Worm (Caenorhabditis elegans) whole organism, L1 larva: ENCODE data around the gene F55G1.1.

Experiments used
- C16A3.4 ChIP-seq: fragments of 150-350 bp; optimal IDR thresholded peaks from 2 replicates; lab custom pipeline; 2014; ENCODE audit warnings: missing biosample characterization, missing genetic modification characterization
- C34B4.2 ChIP-seq: sonication (generic microtip); optimal IDR thresholded peaks from 2 replicates; lab custom pipeline; 2017; ENCODE audit warnings: mild to moderate bottlenecking, missing genetic modification characterization, missing compliant biosample characterization
- Y116A8C.19 ChIP-seq: sonication (generic microtip); optimal IDR thresholded peaks from 2 replicates; lab custom pipeline; 2016; ENCODE audit warnings: missing compliant biosample characterization, missing genetic modification characterization, borderline replicate concordance
- aha-1 ChIP-seq: fragments of 150-350 bp; optimal IDR thresholded peaks from 2 replicates; lab custom pipeline; 2014; ENCODE audit warnings: missing biosample characterization, missing genetic modification characterization
- alr-1 ChIP-seq: fragments of 200-800 bp; sonication (Bioruptor generic); optimal IDR thresholded peaks from 2 replicates; lab custom pipeline; 2018; ENCODE audit warnings: borderline replicate concordance, mild to moderate bottlenecking, missing genetic modification characterization, missing compliant biosample characterization
- aly-2 ChIP-seq: fragments of 150-350 bp; optimal IDR thresholded peaks from 2 replicates; lab custom pipeline; 2014; ENCODE audit warnings: missing biosample characterization, missing genetic modification characterization
- blmp-1 ChIP-seq: fragments of 150-350 bp; optimal IDR thresholded peaks from 2 replicates; lab custom pipeline; 2014; ENCODE audit warnings: missing biosample characterization, missing genetic modification characterization
- ceh-63 ChIP-seq: fragments of 200-800 bp; sonication (Bioruptor generic); optimal IDR thresholded peaks from 2 replicates; lab custom pipeline; 2018; ENCODE audit warnings: mild to moderate bottlenecking, missing genetic modification characterization, missing compliant biosample characterization
- ceh-8 ChIP-seq: fragments of 200-800 bp; sonication (Bioruptor generic); optimal IDR thresholded peaks from 2 replicates; lab custom pipeline; 2018; ENCODE audit warnings: mild to moderate bottlenecking, missing genetic modification characterization, moderate library complexity, missing compliant biosample characterization
- ceh-82 ChIP-seq, 3 experiments: fragments of 150-350 bp in 1 of 3; sonication (generic microtip) in 2 of 3; optimal IDR thresholded peaks; 2 replicates each; lab custom pipeline; 2014 to 2017; ENCODE audit warnings: missing biosample characterization in 3 of 3, missing genetic modification characterization in 3 of 3
- ceh-88 ChIP-seq: fragments of 200-800 bp; sonication (Bioruptor generic); IDR thresholded peaks from 2 replicates; pipeline ENCODE4 v1.3.6; 2022; ENCODE audit warnings: missing genetic modification characterization, missing compliant biosample characterization
- ces-1 ChIP-seq: fragments of 150-350 bp; optimal IDR thresholded peaks from 2 replicates; lab custom pipeline; 2014; ENCODE audit warnings: missing biosample characterization, missing genetic modification reagents, missing genetic modification characterization
- efl-3 ChIP-seq: fragments of 200-800 bp; sonication (Bioruptor generic); optimal IDR thresholded peaks from 2 replicates; lab custom pipeline; 2018; ENCODE audit warnings: mild to moderate bottlenecking, missing genetic modification characterization, missing compliant biosample characterization
- egl-27 ChIP-seq, 2 experiments: fragments of 150-350 bp in 1 of 2; sonication (generic microtip); optimal IDR thresholded peaks; 3 replicates each; lab custom pipeline; 2017 to 2018; ENCODE audit warnings: missing biosample characterization in 2 of 2, missing genetic modification characterization in 2 of 2, missing genetic modification reagents in 2 of 2
- elt-2 ChIP-seq: sonication (generic microtip); optimal IDR thresholded peaks from 2 replicates; lab custom pipeline; 2016; ENCODE audit warnings: missing genetic modification characterization, mild to moderate bottlenecking, inconsistent platforms, missing compliant biosample characterization, missing genetic modification reagents
- elt-3 ChIP-seq, 6 experiments: fragments of 150-350 bp in 1 of 6; sonication (generic microtip); optimal IDR thresholded peaks; 2 replicates each; lab custom pipeline; 2017 to 2018; ENCODE audit warnings: missing biosample characterization in 6 of 6, missing genetic modification characterization in 6 of 6, inconsistent platforms in 1 of 6
- fkh-4 ChIP-seq: sonication (generic microtip); optimal IDR thresholded peaks from 2 replicates; lab custom pipeline; 2016; ENCODE audit warnings: missing compliant biosample characterization, missing genetic modification characterization, borderline replicate concordance
- fos-1 ChIP-seq: fragments of 150-350 bp; optimal IDR thresholded peaks from 2 replicates; lab custom pipeline; 2014; ENCODE audit warnings: missing biosample characterization, missing genetic modification characterization
- grh-1 ChIP-seq: fragments of 200-800 bp; sonication (Bioruptor generic); IDR thresholded peaks from 2 replicates; pipeline ENCODE4 v1.3.6; 2022; ENCODE audit warnings: missing genetic modification reagents, missing genetic modification characterization, missing compliant biosample characterization
- hlh-17 ChIP-seq: fragments of 200-800 bp; sonication (Bioruptor generic); optimal IDR thresholded peaks from 2 replicates; lab custom pipeline; 2018; ENCODE audit warnings: missing genetic modification characterization, mild to moderate bottlenecking, missing compliant biosample characterization, moderate library complexity, borderline replicate concordance
- isw-1 ChIP-seq: fragments of 200-800 bp; sonication (Bioruptor generic); IDR thresholded peaks from 2 replicates; pipeline ENCODE4 v1.3.6; 2022; ENCODE audit warnings: missing genetic modification characterization, missing compliant biosample characterization
- jun-1 ChIP-seq: fragments of 150-350 bp; optimal IDR thresholded peaks from 2 replicates; lab custom pipeline; 2014; ENCODE audit warnings: missing biosample characterization, missing genetic modification reagents, missing genetic modification characterization
- lin-14 ChIP-seq: fragments of 200-800 bp; sonication (Bioruptor generic); optimal IDR thresholded peaks from 2 replicates; lab custom pipeline; 2018; ENCODE audit warnings: mild to moderate bottlenecking, missing genetic modification characterization, moderate library complexity, missing compliant biosample characterization
- lin-15B ChIP-seq: fragments of 150-350 bp; sonication (generic microtip); optimal IDR thresholded peaks from 3 replicates; lab custom pipeline; 2014; ENCODE audit warnings: missing biosample characterization, missing genetic modification characterization
- lin-35 ChIP-seq, 2 experiments: fragments of 150-350 bp; optimal IDR thresholded peaks; 2 replicates each; lab custom pipeline; 2014; ENCODE audit warnings: missing biosample characterization in 2 of 2, missing genetic modification characterization in 2 of 2, missing genetic modification reagents in 2 of 2
- mab-9 ChIP-seq: fragments of 200-800 bp; sonication (Bioruptor generic); IDR thresholded peaks from 2 replicates; pipeline ENCODE4 v1.3.6; 2022; ENCODE audit warnings: missing genetic modification reagents, missing genetic modification characterization, missing compliant biosample characterization
- mdl-1 ChIP-seq, 2 experiments: fragments of 150-350 bp; optimal IDR thresholded peaks; 2 replicates each; lab custom pipeline; 2014 to 2017; ENCODE audit warnings: missing biosample characterization in 2 of 2, missing genetic modification characterization in 2 of 2, inconsistent platforms in 1 of 2
- mep-1 ChIP-seq: fragments of 150-350 bp; optimal IDR thresholded peaks from 2 replicates; lab custom pipeline; 2014; ENCODE audit warnings: missing biosample characterization, missing genetic modification characterization
- nhr-11 ChIP-seq: fragments of 150-350 bp; optimal IDR thresholded peaks from 2 replicates; lab custom pipeline; 2014; ENCODE audit warnings: missing biosample characterization, missing genetic modification characterization
- nhr-19 ChIP-seq: fragments of 200-800 bp; sonication (Bioruptor generic); conservative IDR thresholded peaks from 2 replicates; pipeline ENCODE4 v1.3.6; 2022; ENCODE audit warnings: missing genetic modification characterization, missing compliant biosample characterization
- nhr-20 ChIP-seq: sonication (generic microtip); optimal IDR thresholded peaks from 2 replicates; lab custom pipeline; 2016; ENCODE audit warnings: mild to moderate bottlenecking, missing genetic modification characterization, missing compliant biosample characterization
- nhr-28 ChIP-seq: fragments of 150-350 bp; optimal IDR thresholded peaks from 2 replicates; lab custom pipeline; 2014; ENCODE audit warnings: missing biosample characterization, missing genetic modification characterization
- nhr-76 ChIP-seq: sonication (generic microtip); optimal IDR thresholded peaks from 2 replicates; lab custom pipeline; 2017; ENCODE audit warnings: missing biosample characterization, missing genetic modification characterization
- nhr-77 ChIP-seq: fragments of 150-350 bp; optimal IDR thresholded peaks from 2 replicates; lab custom pipeline; 2014; ENCODE audit warnings: missing biosample characterization, missing genetic modification characterization
- nhr-90 ChIP-seq: sonication (generic microtip); optimal IDR thresholded peaks from 2 replicates; lab custom pipeline; 2016; ENCODE audit warnings: mild to moderate bottlenecking, missing genetic modification characterization, missing compliant biosample characterization; ENCODE audit not compliant: poor library complexity
- pax-3 ChIP-seq: fragments of 200-800 bp; sonication (Bioruptor generic); optimal IDR thresholded peaks from 2 replicates; lab custom pipeline; 2018; ENCODE audit warnings: mild to moderate bottlenecking, missing genetic modification characterization, moderate library complexity, missing compliant biosample characterization
- skn-1 ChIP-seq: fragments of 150-350 bp; optimal IDR thresholded peaks from 2 replicates; lab custom pipeline; 2014; ENCODE audit warnings: missing biosample characterization, missing genetic modification characterization
- snu-23 ChIP-seq: sonication (generic microtip); optimal IDR thresholded peaks from 2 replicates; lab custom pipeline; 2016; ENCODE audit warnings: missing genetic modification characterization, missing compliant biosample characterization
- sox-4 ChIP-seq: sonication (generic microtip); optimal IDR thresholded peaks from 2 replicates; lab custom pipeline; 2016; ENCODE audit warnings: missing genetic modification characterization, missing compliant biosample characterization
- sptf-1 ChIP-seq: fragments of 150-350 bp; optimal IDR thresholded peaks from 2 replicates; lab custom pipeline; 2014; ENCODE audit warnings: missing biosample characterization, missing genetic modification characterization
- sup-37 ChIP-seq: fragments of 200-800 bp; sonication (Bioruptor generic); optimal IDR thresholded peaks from 2 replicates; lab custom pipeline; 2018; ENCODE audit warnings: mild to moderate bottlenecking, missing genetic modification characterization, missing compliant biosample characterization
- tbx-2 ChIP-seq: sonication (generic microtip); optimal IDR thresholded peaks from 2 replicates; lab custom pipeline; 2016; ENCODE audit warnings: missing genetic modification characterization, missing compliant biosample characterization
- tlp-1 ChIP-seq: fragments of 150-350 bp; optimal IDR thresholded peaks from 2 replicates; lab custom pipeline; 2014; ENCODE audit warnings: missing biosample characterization, missing genetic modification characterization
- unc-130 ChIP-seq: fragments of 150-350 bp; optimal IDR thresholded peaks from 2 replicates; lab custom pipeline; 2017; ENCODE audit warnings: missing biosample characterization, missing genetic modification characterization, inconsistent platforms
- unc-62 ChIP-seq: fragments of 150-350 bp; optimal IDR thresholded peaks from 2 replicates; lab custom pipeline; 2014; ENCODE audit warnings: missing biosample characterization, missing genetic modification reagents, missing genetic modification characterization
- unc-86 ChIP-seq: sonication (generic microtip); optimal IDR thresholded peaks from 2 replicates; lab custom pipeline; 2016; ENCODE audit warnings: missing genetic modification characterization, missing compliant biosample characterization
- xbp-1 ChIP-seq: sonication (generic microtip); optimal IDR thresholded peaks from 2 replicates; lab custom pipeline; 2016; ENCODE audit warnings: missing genetic modification characterization, missing compliant biosample characterization
- zag-1 ChIP-seq: fragments of 150-350 bp; optimal IDR thresholded peaks from 2 replicates; lab custom pipeline; 2014; ENCODE audit warnings: missing biosample characterization, missing genetic modification characterization
- zip-4 ChIP-seq: fragments of 200-800 bp; sonication (Bioruptor generic); optimal IDR thresholded peaks from 2 replicates; lab custom pipeline; 2018; ENCODE audit warnings: mild to moderate bottlenecking, missing genetic modification characterization, moderate library complexity, missing compliant biosample characterization
- ztf-4 ChIP-seq: fragments of 150-350 bp; optimal IDR thresholded peaks from 2 replicates; lab custom pipeline; 2014; ENCODE audit warnings: missing biosample characterization, missing genetic modification characterization

The F55G1.1 gene

ce11 chrIV:7503322-7503721 is 11.8 kb downstream of the F55G1.1 start, which contains the start of gene glt-6 (continued):
- TF ChIP-seq C34B4.2 = no peak

- TF ChIP-seq nhr-11 (tag; lab: Kevin White, UChicago) = no peak
- TF ChIP-seq nhr-28 (tag; lab: Kevin White, UChicago) = no peak
- peak; percentile 62 for TF ChIP-seq snu-23
- no peak for TF ChIP-seq C16A3.4 (tag; lab: Kevin White, UChicago)
- TF ChIP-seq isw-1 (GFP tag; lab: Robert Waterston, UW) = no peak
- peak; percentile 25; the same call in 1 of the 2 replicates for TF ChIP-seq ceh-88
- no peak for TF ChIP-seq skn-1 (tag; lab: Kevin White, UChicago)
- TF ChIP-seq aha-1 = no peak
- TF ChIP-seq mep-1 (tag; lab: Kevin White, UChicago) = no peak
- no peak for TF ChIP-seq efl-3 (GFP tag; lab: Kevin White, UChicago)
- TF ChIP-seq C34B4.2 = no peak
- TF ChIP-seq zag-1 (tag; lab: Kevin White, UChicago) = no peak
- TF ChIP-seq nhr-19 = peak; percentile 24; the same call in 1 of the 2 replicates
- TF ChIP-seq sptf-1 (tag; lab: Kevin White, UChicago) = no peak
- TF ChIP-seq egl-27 (tag; optimal IDR thresholded peaks at IDR 0.05; lab: Kevin White, UChicago) = no peak
- peak; percentile 1 for TF ChIP-seq tbx-2
- no peak for TF ChIP-seq mdl-1 (tag; optimal IDR thresholded peaks at IDR 0.05; lab: Kevin White, UChicago)
- peak; percentile 63 for TF ChIP-seq nhr-90
- peak; percentile 67 for TF ChIP-seq ztf-4
- TF ChIP-seq lin-15B = no peak
- TF ChIP-seq ceh-63 (GFP tag; lab: Kevin White, UChicago) = no peak
- no peak for TF ChIP-seq lin-14 (GFP tag; lab: Kevin White, UChicago)
- TF ChIP-seq tlp-1 = no peak
- no peak for TF ChIP-seq elt-3 (tag; optimal IDR thresholded peaks at IDR 0.05; lab: Kevin White, UChicago)
- no peak for TF ChIP-seq mab-9 (GFP tag; lab: Robert Waterston, UW)
- TF ChIP-seq xbp-1 (tag; lab: Kevin White, UChicago) = no peak
- peak; percentile 87 for TF ChIP-seq aly-2 (tag; lab: Kevin White, UChicago)
- peak in 1 of 2 experiments; percentile 59 for TF ChIP-seq lin-35 (GFP tag; optimal IDR thresholded peaks at IDR 0.05; lab: Kevin White, UChicago)
- no peak for TF ChIP-seq unc-86
- TF ChIP-seq unc-62 (GFP tag; lab: Kevin White, UChicago) = no peak
- TF ChIP-seq grh-1 (GFP tag; lab: Robert Waterston, UW) = 0 out of 2 replicates have a peak, but pooled peaks have one; percentile 28
- no peak for TF ChIP-seq ces-1 (GFP tag; lab: Kevin White, UChicago)
- no peak for TF ChIP-seq blmp-1 (tag; lab: Kevin White, UChicago)
- no peak for TF ChIP-seq zip-4 (GFP tag; lab: Kevin White, UChicago)
- TF ChIP-seq nhr-20 = peak; percentile 14
- TF ChIP-seq pax-3 (tag; lab: Kevin White, UChicago) = peak; percentile 44
- no peak for TF ChIP-seq unc-130 (tag; lab: Kevin White, UChicago)
- peak; percentile 3 for TF ChIP-seq elt-2 (tag; lab: Kevin White, UChicago)
- TF ChIP-seq fos-1 (tag; lab: Kevin White, UChicago) = no peak
- no peak for TF ChIP-seq Y116A8C.19
- no peak for TF ChIP-seq jun-1 (tag; lab: Kevin White, UChicago)
- TF ChIP-seq nhr-77 (tag; lab: Kevin White, UChicago) = no peak
- no peak for TF ChIP-seq fkh-4 (tag; lab: Kevin White, UChicago)
- TF ChIP-seq ceh-8 (GFP tag; lab: Kevin White, UChicago) = no peak
- no peak for TF ChIP-seq nhr-76
- no peak for TF ChIP-seq alr-1 (tag; lab: Kevin White, UChicago)
- no peak for TF ChIP-seq ceh-82 (tag; optimal IDR thresholded peaks at IDR 0.05; lab: Kevin White, UChicago)
- TF ChIP-seq sup-37 (GFP tag; lab: Kevin White, UChicago) = peak; percentile 47
- TF ChIP-seq sox-4 = no peak
- TF ChIP-seq hlh-17 (GFP tag; lab: Kevin White, UChicago) = no peak
Measured at ce11 chrIV:7505866-7506488, 14.4 kb downstream of the F55G1.1 start.
